Worm (Caenorhabditis elegans) whole organism, midembryonic: ENCODE results near the gene C47E8.9.

ENCODE experiments used
- cog-1 ChIP-seq: sonication (generic microtip); optimal IDR thresholded peaks from 2 replicates; lab custom pipeline; 2016; ENCODE audit warnings: missing genetic modification characterization, missing compliant biosample characterization
- ztf-23 ChIP-seq: fragments of 200-800 bp; sonication (Bioruptor generic); IDR thresholded peaks from 2 replicates; pipeline ENCODE4 v1.3.6; 2022; ENCODE audit warnings: missing genetic modification reagents, missing genetic modification characterization, missing compliant biosample characterization

ce11 chrV:14638075-14638474 is 25.0 kb upstream of the C47E8.9 start:
- TF ChIP-seq ztf-23 (GFP tag; lab: Robert Waterston, UW) (no peak), cog-1 (tag; lab: Kevin White, UChicago) (no peak)
